Worm (Caenorhabditis elegans): ENCODE results near the gene fkb-1.

DNA sequence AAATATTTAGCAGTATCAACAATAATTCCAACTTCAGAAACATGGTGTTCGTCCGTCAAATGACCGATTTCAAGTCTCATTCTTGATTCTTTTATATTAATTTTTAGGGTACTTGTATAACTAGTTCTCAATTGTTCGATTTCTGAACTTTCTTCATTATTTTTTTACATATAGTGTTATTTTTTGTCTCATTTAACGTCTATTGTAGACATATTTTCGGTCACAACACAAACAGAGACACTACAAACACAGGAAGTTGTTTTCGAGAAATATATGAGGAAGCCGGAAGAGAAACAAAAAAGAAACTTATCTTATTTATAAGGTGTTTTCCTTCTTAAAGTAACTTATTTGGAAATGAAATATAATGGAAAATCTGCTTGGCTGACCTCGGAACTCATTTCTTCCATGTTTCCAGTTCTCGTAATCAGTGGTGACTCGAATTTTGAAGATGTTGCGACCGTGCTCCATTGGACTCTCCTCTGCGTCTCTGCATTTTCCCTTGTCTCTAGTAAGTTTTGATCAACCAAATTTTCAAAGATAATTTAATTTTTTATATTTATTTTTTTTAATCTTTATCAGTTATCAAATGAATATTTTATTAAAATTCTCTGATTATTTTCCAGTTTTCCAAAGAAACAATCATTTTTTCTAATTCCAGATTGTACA is 17.4 kb downstream of the fkb-1 start, which contains the start of the genes F36H1.12 and lin-3:
- TF ChIP-seq ama-1 (optimal IDR thresholded peaks at IDR 0.05) (no peak), hmg-4 (GFP tag; optimal IDR thresholded peaks at IDR 0.05) (no peak), B0310.2 (tag; optimal IDR thresholded peaks at IDR 0.05) (no peak), tra-4 (tag; optimal IDR thresholded peaks at IDR 0.05) (no peak), scrt-1 (GFP tag; IDR thresholded peaks at IDR 0.05) (no peak), pes-1 (GFP tag; IDR thresholded peaks at IDR 0.05) (no peak), tbx-11 (GFP tag; IDR thresholded peaks at IDR 0.05) (no peak), hmbx-1 (tag; optimal IDR thresholded peaks at IDR 0.05) (no peak)
